Worm (Caenorhabditis elegans): ENCODE results near the gene rpt-4.

DNA sequence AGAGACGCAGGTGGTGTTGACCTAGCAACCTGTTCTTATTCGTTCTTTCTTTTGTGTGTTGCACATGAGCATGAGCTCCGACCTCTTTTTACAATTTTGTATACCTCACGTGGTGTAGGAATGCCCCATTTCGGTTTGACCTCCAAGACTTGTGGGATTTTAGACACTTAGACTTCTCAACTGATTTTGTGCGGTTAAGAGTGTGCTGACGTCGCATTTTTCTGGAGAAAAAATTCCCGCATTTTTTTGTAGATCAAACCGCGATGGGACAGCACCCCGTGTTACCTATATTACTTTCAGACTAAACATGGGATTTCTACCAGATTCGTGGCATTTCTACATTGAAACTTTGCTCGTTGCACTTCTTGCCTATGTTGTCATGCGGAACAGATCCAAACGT lies 5.3 kb upstream of the rpt-4 start, which contains the start of gene sptl-1:
- TF ChIP-seq elt-1 (tag; optimal IDR thresholded peaks at IDR 0.05) (no peak), nhr-77 (tag; optimal IDR thresholded peaks at IDR 0.05) (no peak), ama-1 (optimal IDR thresholded peaks at IDR 0.05) (no peak), nhr-67 (tag; optimal IDR thresholded peaks at IDR 0.05) (no peak), nhr-11 (tag; optimal IDR thresholded peaks at IDR 0.05) (no peak)
